Worm (Caenorhabditis elegans) whole organism, young adult: Measurements from ENCODE around the gene dnj-17.

Experiments used
- B0035.1 ChIP-seq: sonication (generic microtip); optimal IDR thresholded peaks from 2 replicates; lab custom pipeline; 2016; ENCODE audit warnings: missing genetic modification characterization, mild to moderate bottlenecking, missing compliant biosample characterization, missing genotype, missing genetic modification reagents
- C06A6.2 ChIP-seq: fragments of 200-800 bp; sonication (Bioruptor generic); conservative IDR thresholded peaks from 2 replicates; pipeline ENCODE4 v1.3.6; 2022; ENCODE audit warnings: missing genetic modification characterization, missing compliant biosample characterization
- D2030.7 ChIP-seq: fragments of 200-800 bp; sonication (Bioruptor generic); IDR thresholded peaks from 2 replicates; pipeline ENCODE4 v1.3.6; 2022; ENCODE audit warnings: missing genetic modification reagents, missing genetic modification characterization, missing compliant biosample characterization
- F10E7.11 ChIP-seq: sonication (generic microtip); optimal IDR thresholded peaks from 2 replicates; lab custom pipeline; 2017; ENCODE audit warnings: mild to moderate bottlenecking, missing genetic modification characterization, moderate library complexity, missing compliant biosample characterization
- F23B12.7 ChIP-seq: sonication (generic microtip); optimal IDR thresholded peaks from 2 replicates; lab custom pipeline; 2017; ENCODE audit warnings: missing genetic modification characterization, mild to moderate bottlenecking, missing compliant biosample characterization, antibody characterized with exemption, moderate library complexity; ENCODE audit not compliant: insufficient read depth
- F49E8.2 ChIP-seq: sonication (generic microtip); optimal IDR thresholded peaks from 3 replicates; lab custom pipeline; 2017; ENCODE audit warnings: missing genetic modification characterization, mild to moderate bottlenecking, missing compliant biosample characterization, antibody characterized with exemption, moderate library complexity; ENCODE audit not compliant: insufficient read depth
- F52B5.7 ChIP-seq: sonication (generic microtip); optimal IDR thresholded peaks from 2 replicates; lab custom pipeline; 2016; ENCODE audit warnings: mild to moderate bottlenecking, missing genetic modification characterization, missing compliant biosample characterization
- T07F8.4 ChIP-seq: sonication (generic microtip); optimal IDR thresholded peaks from 2 replicates; lab custom pipeline; 2016; ENCODE audit warnings: mild to moderate bottlenecking, missing genetic modification characterization, moderate library complexity, missing compliant biosample characterization
- Y53F4B.3 ChIP-seq: fragments of 200-800 bp; sonication (Bioruptor generic); IDR thresholded peaks from 2 replicates; pipeline ENCODE4 v1.3.6; 2022; ENCODE audit warnings: missing genetic modification reagents, missing genetic modification characterization, missing compliant biosample characterization
- akir-1 ChIP-seq: fragments of 200-800 bp; sonication (Bioruptor generic); optimal IDR thresholded peaks from 2 replicates; lab custom pipeline; 2018; ENCODE audit warnings: mild to moderate bottlenecking, missing genetic modification characterization, moderate library complexity, missing compliant biosample characterization
- ama-1 ChIP-seq, 3 experiments: fragments of 150-350 bp in 1 of 3; sonication (generic microtip) in 2 of 3; optimal IDR thresholded peaks; 2 replicates each; lab custom pipeline; 2014 to 2018; ENCODE audit warnings: missing biosample characterization in 2 of 3, missing genetic modification characterization in 2 of 3, missing genetic modification reagents in 2 of 3
- atf-7 ChIP-seq: sonication (generic microtip); optimal IDR thresholded peaks from 2 replicates; lab custom pipeline; 2017; ENCODE audit warnings: mild to moderate bottlenecking, missing genetic modification characterization, missing compliant biosample characterization
- attf-5 ChIP-seq: fragments of 200-800 bp; sonication (Bioruptor generic); optimal IDR thresholded peaks from 2 replicates; lab custom pipeline; 2018; ENCODE audit warnings: mild to moderate bottlenecking, missing genetic modification characterization, missing compliant biosample characterization
- bed-2 ChIP-seq: fragments of 200-800 bp; sonication (Bioruptor generic); IDR thresholded peaks from 2 replicates; pipeline ENCODE4 v1.3.6; 2022; ENCODE audit warnings: missing genetic modification reagents, missing genetic modification characterization, missing compliant biosample characterization
- ceh-79 ChIP-seq: sonication (generic microtip); optimal IDR thresholded peaks from 2 replicates; lab custom pipeline; 2017; ENCODE audit warnings: mild to moderate bottlenecking, missing genetic modification characterization, missing compliant biosample characterization
- ceh-91 ChIP-seq: fragments of 200-800 bp; sonication (Bioruptor generic); IDR thresholded peaks from 2 replicates; pipeline ENCODE4 v1.3.6; 2022; ENCODE audit warnings: missing genetic modification reagents, missing genetic modification characterization, missing compliant biosample characterization
- die-1 ChIP-seq: sonication (generic microtip); optimal IDR thresholded peaks from 2 replicates; lab custom pipeline; 2016; ENCODE audit warnings: missing genotype, mild to moderate bottlenecking, missing genetic modification characterization, missing compliant biosample characterization
- dpl-1 ChIP-seq: fragments of 150-350 bp; optimal IDR thresholded peaks from 2 replicates; lab custom pipeline; 2014; ENCODE audit warnings: missing biosample characterization, missing genetic modification reagents, missing genetic modification characterization
- egl-18 ChIP-seq: fragments of 200-800 bp; sonication (Bioruptor generic); IDR thresholded peaks from 2 replicates; pipeline ENCODE4 v1.3.6; 2022; ENCODE audit warnings: missing genetic modification reagents, missing genetic modification characterization, missing compliant biosample characterization
- egl-44 ChIP-seq: fragments of 200-800 bp; sonication (Bioruptor generic); IDR thresholded peaks from 2 replicates; pipeline ENCODE4 v1.3.6; 2022; ENCODE audit warnings: missing genetic modification reagents, missing genetic modification characterization, missing compliant biosample characterization
- ekl-4 ChIP-seq: fragments of 200-800 bp; sonication (Bioruptor generic); IDR thresholded peaks from 2 replicates; pipeline ENCODE4 v1.3.6; 2022; ENCODE audit warnings: missing genetic modification reagents, missing genetic modification characterization, missing compliant biosample characterization
- fkh-3 ChIP-seq: sonication (generic microtip); optimal IDR thresholded peaks from 2 replicates; lab custom pipeline; 2016; ENCODE audit warnings: mild to moderate bottlenecking, missing genetic modification characterization, missing compliant biosample characterization
- gei-17 ChIP-seq: fragments of 200-800 bp; sonication (Bioruptor generic); optimal IDR thresholded peaks from 2 replicates; lab custom pipeline; 2018; ENCODE audit warnings: mild to moderate bottlenecking, missing genetic modification characterization, missing compliant biosample characterization
- hrde-1 ChIP-seq: sonication (generic microtip); optimal IDR thresholded peaks from 2 replicates; lab custom pipeline; 2016; ENCODE audit warnings: missing genetic modification characterization, mild to moderate bottlenecking, missing compliant biosample characterization, moderate library complexity, missing genotype, missing genetic modification reagents, borderline replicate concordance
- lsl-1 ChIP-seq: fragments of 200-800 bp; sonication (Bioruptor generic); optimal IDR thresholded peaks from 2 replicates; lab custom pipeline; 2018; ENCODE audit warnings: mild to moderate bottlenecking, missing genetic modification characterization, moderate library complexity, missing compliant biosample characterization
- madf-6 ChIP-seq: fragments of 200-800 bp; sonication (Bioruptor generic); IDR thresholded peaks from 2 replicates; pipeline ENCODE4 v1.3.6; 2022; ENCODE audit warnings: missing genetic modification reagents, missing genetic modification characterization, missing compliant biosample characterization
- mel-28 ChIP-seq: sonication (generic microtip); optimal IDR thresholded peaks from 2 replicates; lab custom pipeline; 2016; ENCODE audit warnings: borderline replicate concordance, mild to moderate bottlenecking, missing genetic modification characterization, missing compliant biosample characterization
- mes-4 ChIP-seq: sonication (generic microtip); optimal IDR thresholded peaks from 2 replicates; lab custom pipeline; 2016; ENCODE audit warnings: missing genotype, missing genetic modification characterization, missing compliant biosample characterization
- nfya-1 ChIP-seq: sonication (generic microtip); optimal IDR thresholded peaks from 2 replicates; lab custom pipeline; 2017; ENCODE audit warnings: antibody characterized with exemption, missing compliant biosample characterization, missing genetic modification characterization, borderline replicate concordance; ENCODE audit not compliant: insufficient read depth
- nfya-2 ChIP-seq: fragments of 200-800 bp; sonication (Bioruptor generic); IDR thresholded peaks from 2 replicates; pipeline ENCODE4 v1.3.6; 2022; ENCODE audit warnings: missing genetic modification reagents, missing genetic modification characterization, missing compliant biosample characterization
- rec-8 ChIP-seq, 2 experiments: sonication (generic microtip); optimal IDR thresholded peaks; 2 replicates each; lab custom pipeline; 2016; ENCODE audit warnings: mild to moderate bottlenecking in 2 of 2, missing genetic modification characterization in 2 of 2, missing genetic modification reagents in 2 of 2, missing genotype in 2 of 2, missing biosample characterization in 1 of 2, missing compliant biosample characterization in 1 of 2, moderate library complexity in 1 of 2
- repo-1 ChIP-seq: sonication (generic microtip); optimal IDR thresholded peaks from 2 replicates; lab custom pipeline; 2017; ENCODE audit warnings: mild to moderate bottlenecking, missing genetic modification characterization, missing compliant biosample characterization
- rpc-1 ChIP-seq, 2 experiments: fragments of 150-350 bp in 1 of 2; sonication (generic microtip) in 1 of 2; optimal IDR thresholded peaks; 2 replicates each; lab custom pipeline; 2014 to 2018; ENCODE audit warnings: missing biosample characterization in 1 of 2, missing genetic modification characterization in 1 of 2, missing genetic modification reagents in 1 of 2, missing genotype in 1 of 2
- sea-2 ChIP-seq: fragments of 200-800 bp; sonication (Bioruptor generic); IDR thresholded peaks from 2 replicates; pipeline ENCODE4 v1.3.6; 2022; ENCODE audit warnings: missing genetic modification characterization, missing compliant biosample characterization
- somi-1 ChIP-seq: fragments of 200-800 bp; sonication (Bioruptor generic); optimal IDR thresholded peaks from 2 replicates; lab custom pipeline; 2018; ENCODE audit warnings: mild to moderate bottlenecking, missing genetic modification characterization, missing compliant biosample characterization
- tbx-9 ChIP-seq: sonication (generic microtip); optimal IDR thresholded peaks from 2 replicates; lab custom pipeline; 2016; ENCODE audit warnings: borderline replicate concordance, missing genetic modification characterization, inconsistent platforms, missing compliant biosample characterization
- tlf-1 ChIP-seq: fragments of 200-800 bp; sonication (Bioruptor generic); optimal IDR thresholded peaks from 2 replicates; lab custom pipeline; 2018; ENCODE audit warnings: mild to moderate bottlenecking, missing genetic modification characterization, missing compliant biosample characterization
- xnd-1 ChIP-seq: sonication (generic microtip); optimal IDR thresholded peaks from 2 replicates; lab custom pipeline; 2016; ENCODE audit warnings: missing genotype, missing genetic modification reagents, missing genetic modification characterization, missing compliant biosample characterization
- ztf-25 ChIP-seq: fragments of 200-800 bp; sonication (Bioruptor generic); IDR thresholded peaks from 2 replicates; pipeline ENCODE4 v1.3.6; 2022; ENCODE audit warnings: missing genetic modification reagents, missing genetic modification characterization, missing compliant biosample characterization

The dnj-17 gene

ce11 chrIII:13411202-13411601, 18.1 kb upstream of the dnj-17 start (continued):
- TF ChIP-seq tbx-9 (no peak), rpc-1 (optimal IDR thresholded peaks at IDR 0.05; lab: Kevin White, UChicago) (peak; percentile 72), rpc-1 (tag; optimal IDR thresholded peaks at IDR 0.05; lab: Kevin White, UChicago) (peak; percentile 89), rec-8 (tag; optimal IDR thresholded peaks at IDR 0.05; lab: Kevin White, UChicago) (peak; percentile 31 to 43), mes-4 (tag; lab: Kevin White, UChicago) (peak; percentile 61), attf-5 (peak; percentile 40), dpl-1 (GFP tag; lab: Kevin White, UChicago) (no peak), F10E7.11 (tag; lab: Kevin White, UChicago) (no peak), mel-28 (tag; lab: Kevin White, UChicago) (no peak), C06A6.2 (GFP tag; lab: Robert Waterston, UW) (no peak), tlf-1 (GFP tag; lab: Kevin White, UChicago) (no peak), somi-1 (GFP tag; lab: Kevin White, UChicago) (no peak), ztf-25 (no peak), F23B12.7 (peak; percentile 22), egl-44 (GFP tag; lab: Robert Waterston, UW) (0 out of 2 replicates have a peak, but pooled peaks have one; percentile 50), D2030.7 (peak; percentile 64), F52B5.7 (peak; percentile 10), ekl-4 (GFP tag; lab: Robert Waterston, UW) (no peak), xnd-1 (tag; lab: Kevin White, UChicago) (no peak), sea-2 (GFP tag; lab: Robert Waterston, UW) (no peak), madf-6 (GFP tag; lab: Robert Waterston, UW) (peak; percentile 52), F49E8.2 (peak; percentile 40), fkh-3 (tag; lab: Kevin White, UChicago) (peak; percentile 60), ceh-91 (GFP tag; lab: Robert Waterston, UW) (no peak), die-1 (tag; lab: Kevin White, UChicago) (peak; percentile 75)

ce11 chrIII:13409498-13409897, 16.4 kb upstream of the dnj-17 start, which contains the start of gene myo-6:
Gene myo-6, plus strand, starts transcription at chrIII:13409798.
- TF ChIP-seq xnd-1 (tag; lab: Kevin White, UChicago) (no peak), ama-1 (optimal IDR thresholded peaks at IDR 0.05; lab: Kevin White, UChicago) (no peak), ama-1 (GFP tag; optimal IDR thresholded peaks at IDR 0.05; lab: Kevin White, UChicago) (no peak), hrde-1 (no peak), madf-6 (GFP tag; lab: Robert Waterston, UW) (no peak), bed-2 (GFP tag; lab: Robert Waterston, UW) (no peak), lsl-1 (no peak), nfya-2 (GFP tag; lab: Robert Waterston, UW) (no peak), D2030.7 (no peak), sea-2 (GFP tag; lab: Robert Waterston, UW) (no peak), akir-1 (GFP tag; lab: Kevin White, UChicago) (no peak), repo-1 (no peak), atf-7 (tag; lab: Kevin White, UChicago) (no peak), F52B5.7 (no peak), B0035.1 (tag; lab: Kevin White, UChicago) (no peak), Y53F4B.3 (no peak)

- TF ChIP-seq ceh-91 (GFP tag; lab: Robert Waterston, UW) (no peak), tbx-9 (no peak), egl-18 (GFP tag; lab: Robert Waterston, UW) (no peak), T07F8.4 (tag; lab: Kevin White, UChicago) (no peak), ceh-79 (no peak), nfya-1 (no peak), gei-17 (GFP tag; lab: Kevin White, UChicago) (no peak)
Measured at ce11 chrIII:13405504-13405903, 12.4 kb upstream of the dnj-17 start, which contains the start of gene nas-1. Gene nas-1, plus strand, starts transcription at chrIII:13405804.
